Comparison of ENCODE assay signal across 1 fruit fly cellular context in the genomic region with DNA sequence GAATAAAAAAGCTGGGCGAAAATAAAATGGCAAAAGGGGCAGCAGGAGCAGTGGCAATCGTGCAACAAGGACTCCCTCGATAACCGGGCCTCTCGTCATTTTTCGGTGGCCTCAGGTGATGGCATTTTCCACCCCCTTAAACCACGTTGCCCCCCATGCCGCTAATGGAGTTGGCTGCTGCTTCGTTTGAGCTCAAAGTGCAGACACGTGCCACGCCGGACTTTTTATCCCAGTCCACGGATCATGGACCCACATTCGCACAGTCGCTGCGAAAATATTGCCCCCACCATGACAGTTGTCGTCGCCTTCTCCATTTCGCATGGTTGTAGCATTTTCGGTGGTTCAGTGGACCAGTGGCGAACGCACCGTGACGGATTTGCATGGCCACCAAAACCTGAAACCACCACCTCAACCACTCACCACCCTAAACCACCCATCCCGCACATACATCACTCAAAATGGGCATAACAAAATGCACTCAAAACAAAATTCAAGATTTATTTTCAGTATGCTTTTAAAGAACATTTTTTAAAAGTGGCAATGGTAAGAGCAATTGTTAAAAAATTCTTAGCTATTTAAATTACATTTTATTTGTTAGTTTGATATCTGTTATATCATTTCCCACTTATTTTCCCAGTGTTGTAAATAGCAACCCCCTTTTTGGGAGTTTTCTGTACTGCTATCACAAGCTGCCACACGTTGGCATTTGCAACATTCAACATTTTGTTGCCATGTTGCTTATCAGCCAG.
TF ChIP-seq lines count a peak whose summit lies in the region.

No protein-coding gene starts in this region.

TF ChIP-seq in whole organism, embryonic, 481 proteins besides CTCF, POLR2A, EP300 and RAD21 (continued from another document and continues in another):
- TF ChIP-seq fru (optimal IDR thresholded peaks at IDR 0.05; lab: Kevin White, UChicago), result no peak
- peak; percentile 41 for TF ChIP-seq CG15696 (tag; optimal IDR thresholded peaks at IDR 0.05; lab: Kevin White, UChicago)
- TF ChIP-seq Chrac-16 (GFP tag; optimal IDR thresholded peaks at IDR 0.05; lab: Kevin White, UChicago), result peak; percentile 64
- TF ChIP-seq zfh1 (GFP tag; IDR thresholded peaks at IDR 0.05; lab: Robert Waterston, UW), result peak; percentile 71; the same call in 2 of the 3 replicates
- TF ChIP-seq salm (tag; optimal IDR thresholded peaks at IDR 0.05; lab: Kevin White, UChicago), result peak; percentile 54
- no peak for TF ChIP-seq CG6654 (GFP tag; optimal IDR thresholded peaks at IDR 0.05; lab: Kevin White, UChicago)
- peak; percentile 75 for TF ChIP-seq lmd (GFP tag; IDR thresholded peaks at IDR 0.05; lab: Robert Waterston, UW)
- no peak for TF ChIP-seq vfl (GFP tag; optimal IDR thresholded peaks at IDR 0.05; lab: Kevin White, UChicago)
- TF ChIP-seq HmgZ (tag; optimal IDR thresholded peaks at IDR 0.05; lab: Kevin White, UChicago), result peak; percentile 34
- TF ChIP-seq sens (GFP tag; lab: Kevin White, UChicago), result peak; percentile 96
- TF ChIP-seq cato (GFP tag; optimal IDR thresholded peaks at IDR 0.05; lab: Kevin White, UChicago; ENCODE audit: borderline replicate concordance), result peak; percentile 7
- TF ChIP-seq CG7786 (GFP tag; optimal IDR thresholded peaks at IDR 0.05; lab: Kevin White, UChicago), result peak; percentile 47
- no peak for TF ChIP-seq Stat92E (GFP tag; optimal IDR thresholded peaks at IDR 0.05; lab: Kevin White, UChicago)
- TF ChIP-seq org-1 (GFP tag; optimal IDR thresholded peaks at IDR 0.05; lab: Kevin White, UChicago), result peak; percentile 72
- TF ChIP-seq Mes4 (GFP tag; optimal IDR thresholded peaks at IDR 0.05; lab: Kevin White, UChicago), result peak; percentile 60
- peak; percentile 44 for TF ChIP-seq Abd-B (GFP tag; optimal IDR thresholded peaks at IDR 0.05; lab: Kevin White, UChicago)
- TF ChIP-seq chif (GFP tag; optimal IDR thresholded peaks at IDR 0.05; lab: Kevin White, UChicago), result peak; percentile 42 to 75
- peak; percentile 43 for TF ChIP-seq pho (GFP tag; optimal IDR thresholded peaks at IDR 0.05; lab: Kevin White, UChicago)
- no peak for TF ChIP-seq gt (GFP tag; IDR thresholded peaks at IDR 0.05; lab: Robert Waterston, UW)
- peak; percentile 8 for TF ChIP-seq Sry-β (GFP tag; optimal IDR thresholded peaks at IDR 0.05; lab: Kevin White, UChicago)
- TF ChIP-seq Fer3 (tag; optimal IDR thresholded peaks at IDR 0.05; lab: Kevin White, UChicago), result peak; percentile 73
- peak; percentile 32 for TF ChIP-seq CG9437 (GFP tag; optimal IDR thresholded peaks at IDR 0.05; lab: Kevin White, UChicago)
- peak; percentile 80 for TF ChIP-seq dmrt11E (tag; optimal IDR thresholded peaks at IDR 0.05; lab: Kevin White, UChicago)
- TF ChIP-seq hth (optimal IDR thresholded peaks at IDR 0.05; lab: Kevin White, UChicago), result no peak
- peak; percentile 41 for TF ChIP-seq twi (tag; optimal IDR thresholded peaks at IDR 0.05; lab: Kevin White, UChicago)
- peak; percentile 35 for TF ChIP-seq jing (GFP tag; optimal IDR thresholded peaks at IDR 0.05; lab: Kevin White, UChicago)
- peak; percentile 85 for TF ChIP-seq ATbp (GFP tag; optimal IDR thresholded peaks at IDR 0.05; lab: Kevin White, UChicago)
- no peak for TF ChIP-seq Oaz (GFP tag; IDR thresholded peaks at IDR 0.05; lab: Robert Waterston, UW)
- TF ChIP-seq CG9609 (GFP tag; optimal IDR thresholded peaks at IDR 0.05; lab: Kevin White, UChicago), result no peak
- peak; percentile 86 for TF ChIP-seq Blimp-1 (GFP tag; optimal IDR thresholded peaks at IDR 0.05; lab: Kevin White, UChicago)
- peak; percentile 61 for TF ChIP-seq scrt (GFP tag; optimal IDR thresholded peaks at IDR 0.05; lab: Kevin White, UChicago)
- no peak for TF ChIP-seq CG31388 (GFP tag; optimal IDR thresholded peaks at IDR 0.05; lab: Kevin White, UChicago)
- peak; percentile 42 for TF ChIP-seq sd (tag; optimal IDR thresholded peaks at IDR 0.05; lab: Kevin White, UChicago)
- peak; percentile 51 for TF ChIP-seq pnt (GFP tag; optimal IDR thresholded peaks at IDR 0.05; lab: Kevin White, UChicago)
- TF ChIP-seq stwl (tag; optimal IDR thresholded peaks at IDR 0.05; lab: Kevin White, UChicago), result no peak
- TF ChIP-seq CG2120 (GFP tag; optimal IDR thresholded peaks at IDR 0.05; lab: Kevin White, UChicago), result peak; percentile 60
- no peak for TF ChIP-seq bbx (GFP tag; IDR thresholded peaks at IDR 0.05; lab: Robert Waterston, UW; ENCODE audit: partially characterized antibody)
- TF ChIP-seq CG6689 (GFP tag; IDR thresholded peaks at IDR 0.05; lab: Robert Waterston, UW), result peak; percentile 78
- peak; percentile 79 for TF ChIP-seq CG17328 (GFP tag; IDR thresholded peaks at IDR 0.05; lab: Robert Waterston, UW)
- peak; percentile 15 for TF ChIP-seq CG2116 (GFP tag; optimal IDR thresholded peaks at IDR 0.05; lab: Kevin White, UChicago)
- peak; percentile 23; the same call in 1 of the 2 replicates for TF ChIP-seq ro (GFP tag; IDR thresholded peaks at IDR 0.05; lab: Robert Waterston, UW)
- peak; percentile 57; the same call in 1 of the 2 replicates for TF ChIP-seq ap (GFP tag; IDR thresholded peaks at IDR 0.05; lab: Robert Waterston, UW)
- TF ChIP-seq Antp (GFP tag; optimal IDR thresholded peaks at IDR 0.05; lab: Kevin White, UChicago), result peak; percentile 41
- TF ChIP-seq CkIIα-i1 (GFP tag; IDR thresholded peaks at IDR 0.05; lab: Robert Waterston, UW), result no peak
- no peak for TF ChIP-seq CG7271 (tag; optimal IDR thresholded peaks at IDR 0.05; lab: Kevin White, UChicago)
- no peak for TF ChIP-seq CG17802 (tag; optimal IDR thresholded peaks at IDR 0.05; lab: Kevin White, UChicago)
- no peak for TF ChIP-seq toy (GFP tag; IDR thresholded peaks at IDR 0.05; lab: Robert Waterston, UW)
- TF ChIP-seq Dll (GFP tag; IDR thresholded peaks at IDR 0.05; lab: Robert Waterston, UW; ENCODE audit: partially characterized antibody), result no peak
- peak; percentile 64; the same call in 1 of the 2 replicates for TF ChIP-seq ara (GFP tag; IDR thresholded peaks at IDR 0.05; lab: Robert Waterston, UW)
- TF ChIP-seq CG31441 (GFP tag; IDR thresholded peaks at IDR 0.05; lab: Robert Waterston, UW), result peak; percentile 86
- TF ChIP-seq CG10147 (GFP tag; optimal IDR thresholded peaks at IDR 0.05; lab: Kevin White, UChicago), result peak; percentile 61
- no peak for TF ChIP-seq mirr (GFP tag; optimal IDR thresholded peaks at IDR 0.05; lab: Kevin White, UChicago)
- peak; percentile 60 for TF ChIP-seq CG9817 (tag; optimal IDR thresholded peaks at IDR 0.05; lab: Kevin White, UChicago)
- TF ChIP-seq CG18262 (tag; optimal IDR thresholded peaks at IDR 0.05; lab: Kevin White, UChicago), result peak; percentile 87
- TF ChIP-seq CG3995 (GFP tag; optimal IDR thresholded peaks at IDR 0.05; lab: Kevin White, UChicago), result no peak
- peak; percentile 27 for TF ChIP-seq fd3F (GFP tag; optimal IDR thresholded peaks at IDR 0.05; lab: Kevin White, UChicago)
- no peak for TF ChIP-seq CG7745 (tag; optimal IDR thresholded peaks at IDR 0.05; lab: Kevin White, UChicago)
- no peak for TF ChIP-seq ERR (GFP tag; optimal IDR thresholded peaks at IDR 0.05; lab: Kevin White, UChicago)
- TF ChIP-seq CG12744 (GFP tag; optimal IDR thresholded peaks at IDR 0.05; lab: Kevin White, UChicago), result peak; percentile 18
- 0 out of 2 replicates have a peak, but pooled peaks have one; percentile 25 for TF ChIP-seq danr (GFP tag; IDR thresholded peaks at IDR 0.05; lab: Robert Waterston, UW)
- TF ChIP-seq CG11560 (tag; IDR thresholded peaks at IDR 0.05; lab: Robert Waterston, UW), result 0 out of 3 replicates have a peak, but pooled peaks have one; percentile 49
- peak; percentile 57 for TF ChIP-seq CG2875 (GFP tag; optimal IDR thresholded peaks at IDR 0.05; lab: Kevin White, UChicago)
- no peak for TF ChIP-seq fd102C (GFP tag; optimal IDR thresholded peaks at IDR 0.05; lab: Kevin White, UChicago)
- TF ChIP-seq Hr51 (GFP tag; optimal IDR thresholded peaks at IDR 0.05; lab: Kevin White, UChicago), result peak; percentile 33 to 83
- no peak for TF ChIP-seq CG4360 (GFP tag; IDR thresholded peaks at IDR 0.05; lab: Robert Waterston, UW)
- TF ChIP-seq Dek (tag; optimal IDR thresholded peaks at IDR 0.05; lab: Kevin White, UChicago), result peak; percentile 37
- peak; percentile 31 for TF ChIP-seq NC2β (GFP tag; optimal IDR thresholded peaks at IDR 0.05; lab: Kevin White, UChicago)
- TF ChIP-seq C15 (GFP tag; IDR thresholded peaks at IDR 0.05; lab: Robert Waterston, UW), result no peak
- peak; percentile 6 for TF ChIP-seq kay (GFP tag; optimal IDR thresholded peaks at IDR 0.05; lab: Kevin White, UChicago)
- TF ChIP-seq Ravus (GFP tag; IDR thresholded peaks at IDR 0.05; lab: Robert Waterston, UW), result no peak; the same call in 1 of the 2 replicates
- no peak for TF ChIP-seq CG4404 (GFP tag; IDR thresholded peaks at IDR 0.05; lab: Robert Waterston, UW)
- peak; percentile 34 for TF ChIP-seq CrebB (tag; optimal IDR thresholded peaks at IDR 0.05; lab: Kevin White, UChicago)
- peak; percentile 87 for TF ChIP-seq CG17829 (tag; optimal IDR thresholded peaks at IDR 0.05; lab: Kevin White, UChicago)
- peak; percentile 55 for TF ChIP-seq HHEX (GFP tag; optimal IDR thresholded peaks at IDR 0.05; lab: Kevin White, UChicago)
- peak in 1 of 2 experiments; percentile 35 for TF ChIP-seq Hr78 (GFP tag; optimal IDR thresholded peaks at IDR 0.05; lab: Kevin White, UChicago)
- no peak for TF ChIP-seq Hr39 (optimal IDR thresholded peaks at IDR 0.05; lab: Kevin White, UChicago)
- peak; percentile 54 for TF ChIP-seq HLH54F (GFP tag; optimal IDR thresholded peaks at IDR 0.05; lab: Kevin White, UChicago)
- TF ChIP-seq CoRest (tag; optimal IDR thresholded peaks at IDR 0.05; lab: Kevin White, UChicago), result peak; percentile 81
- TF ChIP-seq peb (GFP tag; IDR thresholded peaks at IDR 0.05; lab: Robert Waterston, UW), result peak; percentile 46; the same call in 1 of the 2 replicates
- TF ChIP-seq CG13424 (tag; optimal IDR thresholded peaks at IDR 0.05; lab: Kevin White, UChicago), result peak; percentile 78
- TF ChIP-seq CG14014 (GFP tag; IDR thresholded peaks at IDR 0.05; lab: Robert Waterston, UW), result peak; percentile 51; the same call in 1 of the 2 replicates
- TF ChIP-seq Six4 (GFP tag; optimal IDR thresholded peaks at IDR 0.05; lab: Kevin White, UChicago), result peak; percentile 64
- TF ChIP-seq Mad (GFP tag; optimal IDR thresholded peaks at IDR 0.05; lab: Kevin White, UChicago), result peak; percentile 18
- TF ChIP-seq gfzf (GFP tag; optimal IDR thresholded peaks at IDR 0.05; lab: Kevin White, UChicago), result no peak
- TF ChIP-seq nmo (GFP tag; optimal IDR thresholded peaks at IDR 0.05; lab: Kevin White, UChicago), result peak; percentile 82
- peak; percentile 76 for TF ChIP-seq CG30403 (GFP tag; optimal IDR thresholded peaks at IDR 0.05; lab: Kevin White, UChicago)
- TF ChIP-seq CG10209 (GFP tag; optimal IDR thresholded peaks at IDR 0.05; lab: Kevin White, UChicago), result peak; percentile 68
- TF ChIP-seq CG3407 (GFP tag; optimal IDR thresholded peaks at IDR 0.05; lab: Kevin White, UChicago), result peak; percentile 40
- TF ChIP-seq CG18476 (GFP tag; optimal IDR thresholded peaks at IDR 0.05; lab: Kevin White, UChicago), result peak; percentile 57
- TF ChIP-seq CG17612 (GFP tag; IDR thresholded peaks at IDR 0.05; lab: Robert Waterston, UW), result no peak
- no peak for TF ChIP-seq dan (GFP tag; IDR thresholded peaks at IDR 0.05; lab: Robert Waterston, UW)
- 0 out of 2 replicates have a peak, but pooled peaks have one; percentile 46 for TF ChIP-seq sens-2 (GFP tag; IDR thresholded peaks at IDR 0.05; lab: Robert Waterston, UW)
- peak; percentile 60 for TF ChIP-seq CG1602 (GFP tag; optimal IDR thresholded peaks at IDR 0.05; lab: Kevin White, UChicago)
- TF ChIP-seq CG11398 (GFP tag; optimal IDR thresholded peaks at IDR 0.05; lab: Kevin White, UChicago), result peak; percentile 44
- TF ChIP-seq CG14667 (GFP tag; IDR thresholded peaks at IDR 0.05; lab: Robert Waterston, UW), result peak; percentile 48
- TF ChIP-seq Atf-2 (GFP tag; optimal IDR thresholded peaks at IDR 0.05; lab: Kevin White, UChicago), result peak; percentile 3
- no peak for TF ChIP-seq CG30431 (GFP tag; optimal IDR thresholded peaks at IDR 0.05; lab: Kevin White, UChicago)
- TF ChIP-seq CG8089 (GFP tag; optimal IDR thresholded peaks at IDR 0.05; lab: Kevin White, UChicago), result peak; percentile 34
- peak; percentile 75 for TF ChIP-seq abd-A (tag; optimal IDR thresholded peaks at IDR 0.05; lab: Kevin White, UChicago)
- TF ChIP-seq lola (GFP tag; optimal IDR thresholded peaks at IDR 0.05; lab: Kevin White, UChicago), result peak in 1 of 3 experiments; percentile 78
- TF ChIP-seq dm (GFP tag; optimal IDR thresholded peaks at IDR 0.05; lab: Kevin White, UChicago), result peak; percentile 21
- TF ChIP-seq PHDP (tag; optimal IDR thresholded peaks at IDR 0.05; lab: Kevin White, UChicago), result peak; percentile 80
- peak; percentile 77 for TF ChIP-seq CG10267 (tag; optimal IDR thresholded peaks at IDR 0.05; lab: Kevin White, UChicago)
- TF ChIP-seq onecut (GFP tag; IDR thresholded peaks at IDR 0.05; lab: Robert Waterston, UW), result peak; percentile 69
- no peak for TF ChIP-seq emc (GFP tag; optimal IDR thresholded peaks at IDR 0.05; lab: Kevin White, UChicago)
- peak; percentile 34 for TF ChIP-seq CG1647 (GFP tag; optimal IDR thresholded peaks at IDR 0.05; lab: Kevin White, UChicago)
- peak; percentile 48; the same call in 1 of the 2 replicates for TF ChIP-seq Nf-YA (GFP tag; IDR thresholded peaks at IDR 0.05; lab: Robert Waterston, UW)
- TF ChIP-seq Hsf (GFP tag; optimal IDR thresholded peaks at IDR 0.05; lab: Kevin White, UChicago), result peak; percentile 75
- peak; percentile 80 for TF ChIP-seq CG17359 (tag; optimal IDR thresholded peaks at IDR 0.05; lab: Kevin White, UChicago)
- TF ChIP-seq CG8359 (GFP tag; optimal IDR thresholded peaks at IDR 0.05; lab: Kevin White, UChicago; ENCODE audit: borderline replicate concordance), result peak; percentile 24
- no peak for TF ChIP-seq CG9797 (GFP tag; optimal IDR thresholded peaks at IDR 0.05; lab: Kevin White, UChicago)
- TF ChIP-seq Dfd (GFP tag; optimal IDR thresholded peaks at IDR 0.05; lab: Kevin White, UChicago), result no peak
- peak; percentile 59 for TF ChIP-seq ssp (GFP tag; IDR thresholded peaks at IDR 0.05; lab: Robert Waterston, UW)
- peak in 1 of 2 experiments; percentile 71 for TF ChIP-seq Eip74EF (GFP tag; optimal IDR thresholded peaks at IDR 0.05; lab: Kevin White, UChicago)
- peak; percentile 58 for TF ChIP-seq CG1529 (GFP tag; optimal IDR thresholded peaks at IDR 0.05; lab: Kevin White, UChicago)
- TF ChIP-seq CG31365 (tag; optimal IDR thresholded peaks at IDR 0.05; lab: Kevin White, UChicago), result no peak
- TF ChIP-seq CG10543 (GFP tag; optimal IDR thresholded peaks at IDR 0.05; lab: Kevin White, UChicago), result peak; percentile 3
- TF ChIP-seq CG8281 (tag; optimal IDR thresholded peaks at IDR 0.05; lab: Kevin White, UChicago), result no peak
- peak; percentile 74 for TF ChIP-seq Ptx1 (GFP tag; IDR thresholded peaks at IDR 0.05; lab: Robert Waterston, UW)
- TF ChIP-seq CG14965 (GFP tag; optimal IDR thresholded peaks at IDR 0.05; lab: Kevin White, UChicago; ENCODE audit: borderline replicate concordance), result no peak
- peak; percentile 81 for TF ChIP-seq ci (GFP tag; IDR thresholded peaks at IDR 0.05; lab: Robert Waterston, UW)
